Fruit fly (Drosophila melanogaster) whole organism, embryonic: ENCODE measurements around the gene CG7386.
A peak's percentile ranks its signal among the peaks of the same experiment; 100 is the strongest.

Source experiments
- Bteb2 ChIP-seq: fragments of 200-800 bp; sonication (Bioruptor generic); optimal IDR thresholded peaks from 2 replicates; lab custom pipeline; 2016; ENCODE audit warnings: missing biosample characterization, missing genetic modification characterization
- CG10979 ChIP-seq: fragments of 200-800 bp; sonication (Bioruptor generic); optimal IDR thresholded peaks from 2 replicates; lab custom pipeline; 2018; ENCODE audit warnings: missing biosample characterization, mild to moderate bottlenecking, missing genetic modification characterization, moderate library complexity
- CG11456 ChIP-seq: fragments of 200-800 bp; sonication (Bioruptor generic); IDR thresholded peaks from 3 replicates; pipeline ENCODE4 v1.3.6; 2022; ENCODE audit warnings: missing biosample characterization, missing genetic modification characterization
- CG11723 ChIP-seq: fragments of 200-800 bp; sonication (Bioruptor generic); optimal IDR thresholded peaks from 2 replicates; lab custom pipeline; 2017; ENCODE audit warnings: missing biosample characterization, mild to moderate bottlenecking, missing genetic modification characterization
- CG14441 ChIP-seq: fragments of 200-800 bp; sonication (Bioruptor generic); IDR thresholded peaks from 2 replicates; pipeline ENCODE4 v1.3.6; 2022; ENCODE audit warnings: missing biosample characterization, missing genetic modification characterization
- CG14667 ChIP-seq: fragments of 200-800 bp; sonication (Bioruptor generic); IDR thresholded peaks from 2 replicates; pipeline ENCODE4 v1.3.6; 2022; ENCODE audit warnings: missing biosample characterization, missing genetic modification characterization
- CG1529 ChIP-seq: fragments of 200-800 bp; sonication (Bioruptor generic); optimal IDR thresholded peaks from 3 replicates; lab custom pipeline; 2018; ENCODE audit warnings: missing biosample characterization, missing genetic modification characterization
- CG16815 ChIP-seq: fragments of 200-800 bp; sonication (Bioruptor generic); optimal IDR thresholded peaks from 3 replicates; lab custom pipeline; 2017; ENCODE audit warnings: missing biosample characterization, mild to moderate bottlenecking, missing genetic modification characterization
- CG1792 ChIP-seq: fragments of 200-800 bp; sonication (Bioruptor generic); optimal IDR thresholded peaks from 2 replicates; lab custom pipeline; 2016; ENCODE audit warnings: missing biosample characterization, missing genetic modification characterization
- CG2875 ChIP-seq: fragments of 200-800 bp; sonication (Bioruptor generic); optimal IDR thresholded peaks from 2 replicates; lab custom pipeline; 2017; ENCODE audit warnings: missing biosample characterization, mild to moderate bottlenecking, missing genetic modification characterization, missing genetic modification reagents
- CG30403 ChIP-seq: fragments of 200-800 bp; sonication (Bioruptor generic); optimal IDR thresholded peaks from 3 replicates; lab custom pipeline; 2016; ENCODE audit warnings: missing biosample characterization, missing genetic modification characterization
- CG30431 ChIP-seq: fragments of 200-800 bp; sonication (Bioruptor generic); optimal IDR thresholded peaks from 2 replicates; lab custom pipeline; 2017; ENCODE audit warnings: missing biosample characterization, missing genetic modification characterization
- CG3065 ChIP-seq: fragments of 200-800 bp; sonication (Bioruptor generic); optimal IDR thresholded peaks from 2 replicates; lab custom pipeline; 2016; ENCODE audit warnings: missing biosample characterization, missing genetic modification characterization
- CG3163 ChIP-seq: fragments of 200-800 bp; sonication (Bioruptor generic); optimal IDR thresholded peaks from 3 replicates; lab custom pipeline; 2016; ENCODE audit warnings: missing biosample characterization, missing genetic modification characterization
- CG33213 ChIP-seq: fragments of 200-800 bp; sonication (Bioruptor generic); optimal IDR thresholded peaks from 3 replicates; lab custom pipeline; 2016; ENCODE audit warnings: missing biosample characterization, missing genetic modification characterization
- CG4282 ChIP-seq: fragments of 200-800 bp; sonication (Bioruptor generic); optimal IDR thresholded peaks from 2 replicates; lab custom pipeline; 2016; ENCODE audit warnings: missing biosample characterization, missing genetic modification characterization
- CG4404 ChIP-seq: fragments of 200-800 bp; sonication (Bioruptor generic); IDR thresholded peaks from 2 replicates; pipeline ENCODE4 v1.3.6; 2022; ENCODE audit warnings: missing biosample characterization, missing genetic modification characterization
- CG5180 ChIP-seq: fragments of 200-800 bp; sonication (Bioruptor generic); optimal IDR thresholded peaks from 3 replicates; lab custom pipeline; 2017; ENCODE audit warnings: missing biosample characterization, missing genetic modification characterization, mild to moderate bottlenecking, moderate library complexity, missing genetic modification reagents
- CG6689 ChIP-seq: fragments of 200-800 bp; sonication (Bioruptor generic); IDR thresholded peaks from 2 replicates; pipeline ENCODE4 v1.3.6; 2022; ENCODE audit warnings: missing biosample characterization, missing genetic modification characterization
- CG8290 ChIP-seq, 3 experiments: fragments of 200-800 bp; sonication (Bioruptor generic); optimal IDR thresholded peaks; 2 replicates each; lab custom pipeline; 2016 to 2019; ENCODE audit warnings: missing biosample characterization in 3 of 3, missing genetic modification characterization in 3 of 3, mild to moderate bottlenecking in 2 of 3, moderate library complexity in 1 of 3
- CG9437 ChIP-seq: fragments of 200-800 bp; sonication (Bioruptor generic); optimal IDR thresholded peaks from 2 replicates; lab custom pipeline; 2018; ENCODE audit warnings: missing biosample characterization, mild to moderate bottlenecking, missing genetic modification characterization
- CG9609 ChIP-seq: fragments of 200-800 bp; sonication (Bioruptor generic); optimal IDR thresholded peaks from 3 replicates; lab custom pipeline; 2016; ENCODE audit warnings: missing biosample characterization, missing genetic modification characterization
- Chrac-16 ChIP-seq: fragments of 200-800 bp; sonication (Bioruptor generic); optimal IDR thresholded peaks from 3 replicates; lab custom pipeline; 2016; ENCODE audit warnings: missing biosample characterization, missing genetic modification characterization
- CoRest ChIP-seq: fragments of 200-800 bp; sonication (Bioruptor generic); optimal IDR thresholded peaks from 3 replicates; lab custom pipeline; 2018; ENCODE audit warnings: missing biosample characterization, mild to moderate bottlenecking, missing genetic modification characterization, moderate library complexity
- D19B ChIP-seq: fragments of 200-800 bp; sonication (Bioruptor generic); optimal IDR thresholded peaks from 2 replicates; lab custom pipeline; 2017; ENCODE audit warnings: missing biosample characterization, mild to moderate bottlenecking, missing genetic modification characterization
- HLH4C ChIP-seq: fragments of 200-800 bp; sonication (Bioruptor generic); IDR thresholded peaks from 3 replicates; pipeline ENCODE4 v1.3.6; 2022; ENCODE audit warnings: missing biosample characterization, missing genetic modification characterization; ENCODE audit not compliant: partially characterized antibody
- HmgZ ChIP-seq: fragments of 200-800 bp; sonication (Bioruptor generic); optimal IDR thresholded peaks from 2 replicates; lab custom pipeline; 2018; ENCODE audit warnings: missing biosample characterization, mild to moderate bottlenecking, missing genetic modification characterization
- Hr39 ChIP-seq: fragments of >200 bp; optimal IDR thresholded peaks from 2 replicates; lab custom pipeline; 2017
- NC2α ChIP-seq: fragments of 200-800 bp; sonication (Bioruptor generic); optimal IDR thresholded peaks from 2 replicates; lab custom pipeline; 2016; ENCODE audit warnings: missing biosample characterization, missing genetic modification characterization
- Optix ChIP-seq: fragments of 200-800 bp; sonication (Bioruptor generic); IDR thresholded peaks from 3 replicates; pipeline ENCODE4 v1.3.6; 2022; ENCODE audit warnings: missing biosample characterization, missing genetic modification characterization
- Side ChIP-seq: fragments of 200-800 bp; sonication (Bioruptor generic); optimal IDR thresholded peaks from 2 replicates; lab custom pipeline; 2016; ENCODE audit warnings: missing biosample characterization, missing genetic modification characterization
- Sin3A ChIP-seq: fragments of >200 bp; optimal IDR thresholded peaks from 2 replicates; lab custom pipeline; 2018
- Sry-δ ChIP-seq: fragments of 200-800 bp; sonication (Bioruptor generic); optimal IDR thresholded peaks from 2 replicates; lab custom pipeline; 2016; ENCODE audit warnings: missing biosample characterization, missing genetic modification characterization
- Usf ChIP-seq: fragments of 200-800 bp; sonication (Bioruptor generic); optimal IDR thresholded peaks from 2 replicates; lab custom pipeline; 2017; ENCODE audit warnings: missing genotype, missing biosample characterization, missing genetic modification characterization
- Xbp1 ChIP-seq: fragments of 200-800 bp; sonication (Bioruptor generic); optimal IDR thresholded peaks from 3 replicates; lab custom pipeline; 2016; ENCODE audit warnings: missing biosample characterization, mild to moderate bottlenecking, missing genetic modification characterization
- Xrp1 ChIP-seq: fragments of 200-800 bp; sonication (Bioruptor generic); IDR thresholded peaks from 2 replicates; pipeline ENCODE4 v1.3.6; 2022; ENCODE audit warnings: missing biosample characterization, missing genetic modification characterization
- btn ChIP-seq: fragments of 200-800 bp; sonication (Bioruptor generic); optimal IDR thresholded peaks from 2 replicates; lab custom pipeline; 2016; ENCODE audit warnings: missing biosample characterization, missing genetic modification characterization
- chm ChIP-seq: fragments of 200-800 bp; sonication (Bioruptor generic); IDR thresholded peaks from 2 replicates; pipeline ENCODE4 v1.3.6; 2022; ENCODE audit warnings: missing biosample characterization, missing genetic modification characterization
- ci ChIP-seq: fragments of 200-800 bp; sonication (Bioruptor generic); IDR thresholded peaks from 3 replicates; pipeline ENCODE4 v1.3.6; 2022; ENCODE audit warnings: missing biosample characterization, missing genetic modification characterization
- esg ChIP-seq: fragments of 200-800 bp; sonication (Bioruptor generic); conservative IDR thresholded peaks from 2 replicates; pipeline ENCODE4 v1.3.6; 2022; ENCODE audit warnings: missing biosample characterization, missing genetic modification characterization
- gem ChIP-seq: fragments of 200-800 bp; sonication (Bioruptor generic); optimal IDR thresholded peaks from 2 replicates; lab custom pipeline; 2019; ENCODE audit warnings: missing biosample characterization, mild to moderate bottlenecking, missing genetic modification characterization, moderate library complexity
- lmd ChIP-seq: fragments of 200-800 bp; sonication (Bioruptor generic); IDR thresholded peaks from 2 replicates; pipeline ENCODE4 v1.3.6; 2022; ENCODE audit warnings: missing biosample characterization, missing genetic modification characterization
- mam ChIP-seq: fragments of 200-800 bp; sonication (Bioruptor generic); optimal IDR thresholded peaks from 3 replicates; lab custom pipeline; 2016; ENCODE audit warnings: missing biosample characterization, missing genetic modification characterization
- otp ChIP-seq: fragments of 200-800 bp; sonication (Bioruptor generic); IDR thresholded peaks from 3 replicates; pipeline ENCODE4, ENCODE4 v1.3.6; 2022; ENCODE audit warnings: missing biosample characterization, missing genetic modification characterization
- pan ChIP-seq, 4 experiments: fragments of >200 bp in 3 of 4; fragments of 200-800 bp in 1 of 4; sonication (Bioruptor generic) in 1 of 4; optimal IDR thresholded peaks in 3 of 4; IDR thresholded peaks in 1 of 4; 2 replicates each; pipeline versions ENCODE4 v1.3.6 to Lab custom; 2017 to 2022; ENCODE audit warnings: missing biosample characterization in 2 of 4, missing genetic modification characterization in 2 of 4, mixed read lengths in 1 of 4
- phol ChIP-seq: fragments of 200-800 bp; sonication (Bioruptor generic); optimal IDR thresholded peaks from 3 replicates; lab custom pipeline; 2018; ENCODE audit warnings: missing biosample characterization, mild to moderate bottlenecking, missing genetic modification characterization, moderate library complexity
- row ChIP-seq: fragments of 200-800 bp; sonication (Bioruptor generic); IDR thresholded peaks from 3 replicates; pipeline ENCODE4 v1.3.6; 2022; ENCODE audit warnings: missing biosample characterization, missing genetic modification characterization
- salm ChIP-seq: fragments of 200-800 bp; sonication (Bioruptor generic); optimal IDR thresholded peaks from 2 replicates; lab custom pipeline; 2018; ENCODE audit warnings: missing biosample characterization, mild to moderate bottlenecking, missing genetic modification characterization
- slbo ChIP-seq: fragments of 200-800 bp; sonication (Bioruptor generic); IDR thresholded peaks from 2 replicates; pipeline ENCODE4 v1.3.6; 2022; ENCODE audit warnings: missing biosample characterization, missing genetic modification characterization
- stc ChIP-seq: fragments of 200-800 bp; sonication (Bioruptor generic); IDR thresholded peaks from 2 replicates; pipeline ENCODE4 v1.3.6; 2022; ENCODE audit warnings: missing biosample characterization, missing genetic modification characterization
- trh ChIP-seq: fragments of 200-800 bp; sonication (Bioruptor generic); optimal IDR thresholded peaks from 2 replicates; lab custom pipeline; 2016; ENCODE audit warnings: missing biosample characterization, missing genetic modification characterization

Gene CG7386

dm6 chr3L:6220187-6220586, 30.6 kb downstream of the CG7386 start, which contains the start of gene CG33946 (continued):
- TF ChIP-seq Side (GFP tag; lab: Kevin White, UChicago) (no peak), Sin3A (lab: Kevin White, UChicago) (no peak), Chrac-16 (peak; percentile 34), CG14667 (GFP tag; lab: Robert Waterston, UW) (0 out of 2 replicates have a peak, but pooled peaks have one; percentile 5), Bteb2 (GFP tag; lab: Kevin White, UChicago) (no peak), CG30431 (GFP tag; lab: Kevin White, UChicago) (peak; percentile 35), stc (GFP tag; lab: Robert Waterston, UW) (peak; percentile 61), CG4282 (GFP tag; lab: Kevin White, UChicago) (no peak), slbo (GFP tag; lab: Robert Waterston, UW) (peak; percentile 51), CG11456 (GFP tag; lab: Robert Waterston, UW) (peak; percentile 61; the same call in 1 of the 3 replicates), CG3163 (no peak), CG4404 (GFP tag; lab: Robert Waterston, UW) (peak; percentile 54), CG1792 (GFP tag; lab: Kevin White, UChicago) (no peak), CG14441 (GFP tag; lab: Robert Waterston, UW) (peak; percentile 57), CG10979 (tag; lab: Kevin White, UChicago) (peak; percentile 20), CG5180 (GFP tag; lab: Kevin White, UChicago) (no peak), row (GFP tag; lab: Robert Waterston, UW) (peak; percentile 53), CG2875 (no peak), CG9437 (GFP tag; lab: Kevin White, UChicago) (no peak), CoRest (tag; lab: Kevin White, UChicago) (no peak), CG8290 (GFP tag; optimal IDR thresholded peaks at IDR 0.05; lab: Kevin White, UChicago) (no peak), CG8290 (tag; optimal IDR thresholded peaks at IDR 0.05; lab: Kevin White, UChicago) (peak in 1 of 2 experiments; percentile 0), Sry-δ (GFP tag; lab: Kevin White, UChicago) (no peak), Xrp1 (GFP tag; lab: Robert Waterston, UW) (peak; percentile 53; the same call in 1 of the 2 replicates), NC2α (GFP tag; lab: Kevin White, UChicago) (no peak), HLH4C (no peak), gem (tag; lab: Kevin White, UChicago) (peak; percentile 18), salm (tag; lab: Kevin White, UChicago) (no peak), chm (0 out of 2 replicates have a peak, but pooled peaks have one; percentile 23), CG33213 (GFP tag; lab: Kevin White, UChicago) (no peak), esg (peak; percentile 54), HmgZ (tag; lab: Kevin White, UChicago) (no peak), CG16815 (GFP tag; lab: Kevin White, UChicago) (peak; percentile 29), phol (peak; percentile 43), Usf (GFP tag; lab: Kevin White, UChicago) (peak; percentile 3), CG30403 (GFP tag; lab: Kevin White, UChicago) (peak; percentile 16), D19B (GFP tag; lab: Kevin White, UChicago) (no peak), otp (0 out of 3 replicates have a peak, but pooled peaks have one; percentile 22), lmd (GFP tag; lab: Robert Waterston, UW) (peak; percentile 61), CG11723 (GFP tag; lab: Kevin White, UChicago) (no peak), Xbp1 (GFP tag; lab: Kevin White, UChicago) (peak; percentile 12), CG1529 (GFP tag; lab: Kevin White, UChicago) (no peak), CG9609 (GFP tag; lab: Kevin White, UChicago) (peak; percentile 43), ci (0 out of 3 replicates have a peak, but pooled peaks have one; percentile 56), Hr39 (lab: Kevin White, UChicago) (no peak), mam (GFP tag; lab: Kevin White, UChicago) (peak; percentile 5), trh (GFP tag; lab: Kevin White, UChicago) (peak; percentile 28), CG3065 (no peak), Optix (GFP tag; lab: Robert Waterston, UW) (peak; percentile 57; the same call in 1 of the 3 replicates), pan (optimal IDR thresholded peaks at IDR 0.05; lab: Kevin White, UChicago) (no peak), pan (GFP tag; optimal IDR thresholded peaks at IDR 0.05 in 1 of 2, IDR thresholded peaks at IDR 0.05 in 1 of 2) (peak in 1 of 2 experiments; percentile 55), CG6689 (GFP tag; lab: Robert Waterston, UW) (peak; percentile 59; the same call in 1 of the 2 replicates), btn (GFP tag; lab: Kevin White, UChicago) (no peak)
